Worm (Caenorhabditis elegans) whole organism, L4/young adult: Measurements from ENCODE around the gene tat-1.

Experiments used
- W03F9.2 ChIP-seq: fragments of 150-350 bp; optimal IDR thresholded peaks from 2 replicates; lab custom pipeline; 2014; ENCODE audit warnings: missing biosample characterization, missing genetic modification characterization
- dao-5 ChIP-seq: sonication (generic microtip); optimal IDR thresholded peaks from 2 replicates; lab custom pipeline; 2016; ENCODE audit warnings: missing genotype, missing genetic modification characterization, moderate library complexity, missing compliant biosample characterization
- him-1 ChIP-seq: sonication (generic microtip); optimal IDR thresholded peaks from 2 replicates; lab custom pipeline; 2016; ENCODE audit warnings: missing genotype, missing genetic modification reagents, missing genetic modification characterization, missing compliant biosample characterization

ce11 chrIII:12445223-12445622 is 23.7 kb upstream of the tat-1 start:
- TF ChIP-seq him-1 (tag; lab: Kevin White, UChicago) (no peak), dao-5 (tag; lab: Kevin White, UChicago) (no peak), W03F9.2 (tag; lab: Kevin White, UChicago) (no peak)
